Fruit fly (Drosophila melanogaster) whole organism, embryonic: ENCODE measurements around the gene NK7.1.

Experiments used
- Ada2b ChIP-seq: fragments of 200-800 bp; sonication (Bioruptor generic); IDR thresholded peaks from 2 replicates; pipeline ENCODE4 v1.3.6; 2022; ENCODE audit warnings: missing biosample characterization, missing genetic modification characterization
- Atf6 ChIP-seq: fragments of 200-800 bp; sonication (Bioruptor generic); IDR thresholded peaks from 2 replicates; pipeline ENCODE4 v1.3.6; 2022; ENCODE audit warnings: missing biosample characterization, missing genetic modification characterization
- B-H1 ChIP-seq: fragments of 200-800 bp; sonication (Bioruptor generic); IDR thresholded peaks from 3 replicates; pipeline ENCODE4 v1.3.6; 2022; ENCODE audit warnings: missing biosample characterization, missing genetic modification characterization
- Blimp-1 ChIP-seq: fragments of 200-800 bp; sonication (Bioruptor generic); optimal IDR thresholded peaks from 3 replicates; lab custom pipeline; 2018; ENCODE audit warnings: missing biosample characterization, missing genetic modification characterization, mild to moderate bottlenecking, moderate library complexity, missing genetic modification reagents
- Bteb2 ChIP-seq: fragments of 200-800 bp; sonication (Bioruptor generic); optimal IDR thresholded peaks from 2 replicates; lab custom pipeline; 2016; ENCODE audit warnings: missing biosample characterization, missing genetic modification characterization
- CG11093 ChIP-seq: fragments of 200-800 bp; sonication (Bioruptor generic); IDR thresholded peaks from 3 replicates; pipeline ENCODE4 v1.3.6; 2022; ENCODE audit warnings: missing biosample characterization, missing genetic modification characterization
- CG11504 ChIP-seq: fragments of 200-800 bp; sonication (Bioruptor generic); optimal IDR thresholded peaks from 3 replicates; lab custom pipeline; 2019; ENCODE audit warnings: missing biosample characterization, mild to moderate bottlenecking, missing genetic modification characterization, moderate library complexity
- CG12942 ChIP-seq: fragments of 200-800 bp; sonication (Bioruptor generic); optimal IDR thresholded peaks from 3 replicates; lab custom pipeline; 2016; ENCODE audit warnings: missing biosample characterization, missing genetic modification characterization
- CG15601 ChIP-seq: fragments of 200-800 bp; sonication (Bioruptor generic); optimal IDR thresholded peaks from 3 replicates; lab custom pipeline; 2019; ENCODE audit warnings: missing biosample characterization, mild to moderate bottlenecking, missing genetic modification characterization, moderate library complexity
- CG17359 ChIP-seq: fragments of 200-800 bp; sonication (Bioruptor generic); optimal IDR thresholded peaks from 3 replicates; lab custom pipeline; 2018; ENCODE audit warnings: missing biosample characterization, mild to moderate bottlenecking, missing genetic modification characterization, moderate library complexity
- CG17385 ChIP-seq: fragments of 200-800 bp; sonication (Bioruptor generic); optimal IDR thresholded peaks from 3 replicates; lab custom pipeline; 2018; ENCODE audit warnings: missing biosample characterization, mild to moderate bottlenecking, missing genetic modification characterization
- CG18599 ChIP-seq: fragments of 200-800 bp; sonication (Bioruptor generic); optimal IDR thresholded peaks from 3 replicates; lab custom pipeline; 2017; ENCODE audit warnings: missing biosample characterization, missing genetic modification characterization, mild to moderate bottlenecking, moderate library complexity, missing genetic modification reagents
- CG2120 ChIP-seq: fragments of 200-800 bp; sonication (Bioruptor generic); optimal IDR thresholded peaks from 3 replicates; lab custom pipeline; 2016; ENCODE audit warnings: missing biosample characterization, missing genetic modification characterization
- CG31388 ChIP-seq: fragments of 200-800 bp; sonication (Bioruptor generic); optimal IDR thresholded peaks from 2 replicates; lab custom pipeline; 2016; ENCODE audit warnings: missing biosample characterization, missing genetic modification characterization
- CG31441 ChIP-seq: fragments of 200-800 bp; sonication (Bioruptor generic); IDR thresholded peaks from 2 replicates; pipeline ENCODE4 v1.3.6; 2022; ENCODE audit warnings: missing biosample characterization, missing genetic modification characterization
- CG3407 ChIP-seq: fragments of 200-800 bp; sonication (Bioruptor generic); optimal IDR thresholded peaks from 2 replicates; lab custom pipeline; 2018; ENCODE audit warnings: missing biosample characterization, mild to moderate bottlenecking, missing genetic modification characterization
- CG34224 ChIP-seq: fragments of 200-800 bp; sonication (Bioruptor generic); IDR thresholded peaks from 3 replicates; pipeline ENCODE4 v1.3.6; 2022; ENCODE audit warnings: missing biosample characterization, missing genetic modification characterization; ENCODE audit not compliant: partially characterized antibody
- CG3726 ChIP-seq: fragments of 200-800 bp; sonication (Bioruptor generic); IDR thresholded peaks from 3 replicates; pipeline ENCODE4, ENCODE4 v1.3.6; 2022; ENCODE audit warnings: missing biosample characterization, missing genetic modification characterization
- CG42726 ChIP-seq: fragments of 200-800 bp; sonication (Bioruptor generic); IDR thresholded peaks from 2 replicates; pipeline ENCODE4 v1.3.6; 2022; ENCODE audit warnings: missing biosample characterization, missing genetic modification characterization; ENCODE audit not compliant: partially characterized antibody
- CG43689 ChIP-seq: fragments of 200-800 bp; sonication (Bioruptor generic); IDR thresholded peaks from 2 replicates; pipeline ENCODE4 v1.3.6; 2022; ENCODE audit warnings: missing biosample characterization, missing genetic modification characterization
- CG4707 ChIP-seq: fragments of 200-800 bp; sonication (Bioruptor generic); optimal IDR thresholded peaks from 2 replicates; lab custom pipeline; 2018; ENCODE audit warnings: missing biosample characterization, mild to moderate bottlenecking, missing genetic modification characterization, moderate library complexity
- CG7556 ChIP-seq: fragments of 200-800 bp; sonication (Bioruptor generic); optimal IDR thresholded peaks from 2 replicates; lab custom pipeline; 2017; ENCODE audit warnings: missing biosample characterization, mild to moderate bottlenecking, missing genetic modification characterization
- CG9817 ChIP-seq: fragments of 200-800 bp; sonication (Bioruptor generic); optimal IDR thresholded peaks from 2 replicates; lab custom pipeline; 2018; ENCODE audit warnings: missing biosample characterization, mild to moderate bottlenecking, missing genetic modification characterization, moderate library complexity
- CrebB ChIP-seq: fragments of 200-800 bp; sonication (Bioruptor generic); optimal IDR thresholded peaks from 3 replicates; lab custom pipeline; 2018; ENCODE audit warnings: missing biosample characterization, mild to moderate bottlenecking, missing genetic modification characterization
- Dbx ChIP-seq: fragments of 200-800 bp; sonication (Bioruptor generic); IDR thresholded peaks from 3 replicates; pipeline ENCODE4 v1.3.6; 2022; ENCODE audit warnings: missing biosample characterization, missing genetic modification characterization
- Deaf1 ChIP-seq: fragments of 200-800 bp; optimal IDR thresholded peaks from 3 replicates; lab custom pipeline; 2019; ENCODE audit warnings: missing biosample characterization, mild to moderate bottlenecking, missing genetic modification characterization, moderate library complexity
- Doc3 ChIP-seq: fragments of 200-800 bp; sonication (Bioruptor generic); IDR thresholded peaks from 3 replicates; pipeline ENCODE4 v1.3.6; 2022; ENCODE audit warnings: missing biosample characterization, missing genetic modification characterization; ENCODE audit not compliant: partially characterized antibody
- E2f2 ChIP-seq: fragments of 200-800 bp; sonication (Bioruptor generic); IDR thresholded peaks from 2 replicates; pipeline ENCODE4 v1.3.6; 2022; ENCODE audit warnings: missing biosample characterization, missing genetic modification characterization
- Poxn ChIP-seq: fragments of 200-800 bp; sonication (Bioruptor generic); IDR thresholded peaks from 2 replicates; pipeline ENCODE4 v1.3.6; 2022; ENCODE audit warnings: missing biosample characterization, missing genetic modification characterization
- Rfx ChIP-seq: fragments of 200-800 bp; sonication (Bioruptor generic); IDR thresholded peaks from 2 replicates; pipeline ENCODE4 v1.3.6; 2022; ENCODE audit warnings: missing biosample characterization, missing genetic modification characterization
- Six4 ChIP-seq: fragments of 200-800 bp; sonication (Bioruptor generic); optimal IDR thresholded peaks from 2 replicates; lab custom pipeline; 2016; ENCODE audit warnings: missing biosample characterization, missing genetic modification characterization
- Sox100B ChIP-seq: fragments of 200-800 bp; sonication (Bioruptor generic); optimal IDR thresholded peaks from 3 replicates; lab custom pipeline; 2018; ENCODE audit warnings: missing biosample characterization, mild to moderate bottlenecking, missing genetic modification characterization
- Taf1 ChIP-seq: fragments of 200-800 bp; sonication (Bioruptor generic); IDR thresholded peaks from 2 replicates; pipeline ENCODE4 v1.3.6; 2022; ENCODE audit warnings: missing biosample characterization, missing genetic modification characterization
- Vsx1 ChIP-seq: fragments of 200-800 bp; sonication (Bioruptor generic); optimal IDR thresholded peaks from 2 replicates; lab custom pipeline; 2017; ENCODE audit warnings: missing biosample characterization, mild to moderate bottlenecking, missing genetic modification characterization, missing genetic modification reagents
- bigmax ChIP-seq: fragments of 200-800 bp; sonication (Bioruptor generic); optimal IDR thresholded peaks from 2 replicates; lab custom pipeline; 2018; ENCODE audit warnings: missing biosample characterization, mild to moderate bottlenecking, missing genetic modification characterization
- crc ChIP-seq: fragments of 200-800 bp; sonication (Bioruptor generic); optimal IDR thresholded peaks from 2 replicates; lab custom pipeline; 2016; ENCODE audit warnings: missing biosample characterization, missing genetic modification characterization
- cwo ChIP-seq: fragments of 200-800 bp; sonication (Bioruptor generic); optimal IDR thresholded peaks from 3 replicates; lab custom pipeline; 2017; ENCODE audit warnings: missing biosample characterization, missing genetic modification characterization, mild to moderate bottlenecking, moderate library complexity, missing genetic modification reagents
- dmrt99B ChIP-seq: fragments of 200-800 bp; sonication (Bioruptor generic); optimal IDR thresholded peaks from 2 replicates; lab custom pipeline; 2018; ENCODE audit warnings: missing biosample characterization, mild to moderate bottlenecking, missing genetic modification characterization, moderate library complexity
- dysf ChIP-seq: fragments of 200-800 bp; sonication (Bioruptor generic); IDR thresholded peaks from 3 replicates; pipeline ENCODE4 v1.3.6; 2022; ENCODE audit warnings: missing biosample characterization, missing genetic modification characterization
- fd96Cb ChIP-seq: fragments of 200-800 bp; sonication (Bioruptor generic); optimal IDR thresholded peaks from 2 replicates; lab custom pipeline; 2018; ENCODE audit warnings: missing biosample characterization, mild to moderate bottlenecking, missing genetic modification characterization, moderate library complexity
- gem ChIP-seq: fragments of 200-800 bp; sonication (Bioruptor generic); optimal IDR thresholded peaks from 2 replicates; lab custom pipeline; 2019; ENCODE audit warnings: missing biosample characterization, mild to moderate bottlenecking, missing genetic modification characterization, moderate library complexity
- maf-S ChIP-seq: fragments of 200-800 bp; sonication (Bioruptor generic); optimal IDR thresholded peaks from 2 replicates; lab custom pipeline; 2016; ENCODE audit warnings: missing biosample characterization, missing genetic modification characterization
- mam ChIP-seq: fragments of 200-800 bp; sonication (Bioruptor generic); optimal IDR thresholded peaks from 3 replicates; lab custom pipeline; 2016; ENCODE audit warnings: missing biosample characterization, missing genetic modification characterization
- mld ChIP-seq: fragments of 200-800 bp; sonication (Bioruptor generic); IDR thresholded peaks from 3 replicates; pipeline ENCODE4 v1.3.6; 2022; ENCODE audit warnings: missing biosample characterization, missing genetic modification characterization; ENCODE audit not compliant: partially characterized antibody
- pzg ChIP-seq: fragments of 200-800 bp; sonication (Bioruptor generic); optimal IDR thresholded peaks from 3 replicates; lab custom pipeline; 2018; ENCODE audit warnings: missing biosample characterization, mild to moderate bottlenecking, missing genetic modification characterization, moderate library complexity
- sens ChIP-seq: fragments of 200-800 bp; sonication (Bioruptor generic); peaks from one replicate; lab custom pipeline; 2016; ENCODE audit warnings: missing biosample characterization, missing genetic modification characterization
- so ChIP-seq: fragments of 200-800 bp; sonication (Bioruptor generic); IDR thresholded peaks from 3 replicates; pipeline ENCODE4 v1.3.6; 2022; ENCODE audit warnings: missing biosample characterization, missing genetic modification characterization
- sqz ChIP-seq: fragments of 200-800 bp; sonication (Bioruptor generic); optimal IDR thresholded peaks from 3 replicates; lab custom pipeline; 2018; ENCODE audit warnings: missing biosample characterization, mild to moderate bottlenecking, missing genetic modification characterization
- zen ChIP-seq: fragments of 200-800 bp; sonication (Bioruptor generic); optimal IDR thresholded peaks from 3 replicates; lab custom pipeline; 2018; ENCODE audit warnings: missing biosample characterization, mild to moderate bottlenecking, missing genetic modification characterization, moderate library complexity

NK7.1 gene

DNA sequence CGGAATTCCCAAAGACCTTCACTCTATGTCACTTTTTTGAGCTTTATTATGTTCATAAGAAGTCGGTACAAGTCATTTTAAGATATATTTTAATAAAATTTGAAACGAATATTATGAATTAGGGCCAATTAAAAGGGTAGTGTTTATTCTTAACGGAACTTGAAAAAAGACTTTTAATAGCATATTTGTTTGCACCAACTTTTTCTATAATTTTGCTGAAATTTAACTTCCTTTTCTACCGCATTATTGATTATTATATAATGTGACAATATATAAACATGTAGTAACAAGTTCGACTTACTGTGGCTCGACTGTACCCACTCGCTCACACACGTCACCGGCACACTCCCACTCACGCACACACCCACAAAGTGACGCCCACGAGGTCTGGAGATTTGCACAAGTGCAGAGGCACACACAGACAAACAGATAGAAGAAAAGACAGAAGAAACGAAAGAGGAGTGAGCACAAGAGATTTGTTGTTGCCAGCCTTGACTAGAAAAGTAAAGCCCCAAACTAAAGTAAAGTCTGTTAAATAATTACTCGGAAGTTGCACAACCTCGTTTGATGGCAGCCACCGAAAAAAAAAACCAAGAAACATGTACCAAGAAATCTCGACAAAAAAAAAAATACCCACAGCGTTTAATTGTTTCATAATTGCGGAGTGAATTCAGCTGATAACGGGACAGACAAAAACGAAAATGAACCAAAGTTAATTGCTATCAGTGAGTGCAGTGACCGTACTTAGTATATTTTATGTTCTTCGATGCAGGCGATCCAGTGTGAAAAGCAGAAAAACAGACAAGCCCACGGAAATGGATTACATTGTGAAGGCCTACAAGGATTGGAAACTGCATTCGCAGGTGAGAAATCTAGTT, 82.6 kb downstream of the NK7.1 start (continued):
- TF ChIP-seq CG17385 (GFP tag; lab: Kevin White, UChicago) (peak; percentile 1), CG43689 (GFP tag; lab: Robert Waterston, UW) (no peak), maf-S (GFP tag; lab: Kevin White, UChicago) (no peak), dysf (GFP tag; lab: Robert Waterston, UW) (0 out of 3 replicates have a peak, but pooled peaks have one; percentile 30), Rfx (GFP tag; lab: Robert Waterston, UW) (peak; percentile 29), E2f2 (GFP tag; lab: Robert Waterston, UW) (no peak), gem (peak; percentile 49), Sox100B (peak; percentile 24), Blimp-1 (GFP tag; lab: Kevin White, UChicago) (no peak), CG31441 (GFP tag; lab: Robert Waterston, UW) (no peak), mam (GFP tag; lab: Kevin White, UChicago) (no peak), fd96Cb (tag; lab: Kevin White, UChicago) (no peak), CG9817 (tag; lab: Kevin White, UChicago) (peak; percentile 19), Taf1 (GFP tag; lab: Robert Waterston, UW) (no peak), cwo (peak; percentile 28), CG15601 (no peak), Vsx1 (GFP tag; lab: Kevin White, UChicago) (no peak), Deaf1 (tag; lab: Kevin White, UChicago) (no peak), Bteb2 (GFP tag; lab: Kevin White, UChicago) (no peak), CG31388 (no peak), CrebB (tag; lab: Kevin White, UChicago) (no peak), bigmax (GFP tag; lab: Kevin White, UChicago) (no peak), CG42726 (GFP tag; lab: Robert Waterston, UW) (no peak), Ada2b (GFP tag; lab: Robert Waterston, UW) (peak; percentile 14; the same call in 1 of the 2 replicates), so (GFP tag; lab: Robert Waterston, UW) (0 out of 3 replicates have a peak, but pooled peaks have one; percentile 9), Poxn (GFP tag; lab: Robert Waterston, UW) (no peak), CG7556 (GFP tag; lab: Kevin White, UChicago) (peak; percentile 28), CG34224 (GFP tag; lab: Robert Waterston, UW) (no peak), CG17359 (peak; percentile 11), CG11504 (peak; percentile 61), B-H1 (GFP tag; lab: Robert Waterston, UW) (no peak), CG18599 (GFP tag; lab: Kevin White, UChicago) (peak; percentile 51), Atf6 (GFP tag; lab: Robert Waterston, UW) (no peak), CG3726 (no peak), Doc3 (GFP tag; lab: Robert Waterston, UW) (no peak), CG12942 (no peak), dmrt99B (tag; lab: Kevin White, UChicago) (peak; percentile 53), CG2120 (GFP tag; lab: Kevin White, UChicago) (peak; percentile 16), sqz (GFP tag; lab: Kevin White, UChicago) (peak; percentile 48), crc (no peak), CG3407 (GFP tag; lab: Kevin White, UChicago) (no peak), Six4 (GFP tag; lab: Kevin White, UChicago) (no peak), mld (GFP tag; lab: Robert Waterston, UW) (no peak), pzg (GFP tag; lab: Kevin White, UChicago) (no peak), CG4707 (GFP tag; lab: Kevin White, UChicago) (no peak), zen (tag; lab: Kevin White, UChicago) (no peak), sens (peak; percentile 70), Dbx (GFP tag; lab: Robert Waterston, UW) (0 out of 3 replicates have a peak, but pooled peaks have one; percentile 15), CG11093 (GFP tag; lab: Robert Waterston, UW) (no peak)
